Fruit fly (Drosophila melanogaster): ENCODE measurements around the gene bcn92.
A peak's percentile ranks its signal among the peaks of the same experiment; 100 is the strongest.

Gene bcn92

DNA sequence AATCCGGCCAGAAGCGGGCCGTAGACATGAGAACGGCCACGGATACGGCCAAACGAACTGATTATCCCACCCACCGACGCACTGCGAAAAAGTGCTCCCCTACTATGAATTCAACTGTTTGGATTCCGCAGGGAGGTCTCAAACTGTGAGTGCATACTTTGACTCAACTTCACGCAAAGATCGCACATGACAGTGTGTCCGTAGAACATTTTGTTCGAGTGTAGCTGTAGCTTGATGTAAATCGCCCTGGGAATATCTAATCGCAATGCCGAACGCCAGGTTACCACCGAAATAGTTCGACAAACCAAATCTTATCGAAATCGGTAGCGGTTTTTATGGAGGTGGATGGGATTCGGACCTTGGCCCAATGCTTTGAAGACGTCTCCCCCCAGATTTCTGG, 11.6 kb upstream of the bcn92 start (continued):
- no peak for TF ChIP-seq CG15601 (tag; optimal IDR thresholded peaks at IDR 0.05)
- TF ChIP-seq CG2120 (GFP tag; optimal IDR thresholded peaks at IDR 0.05) = peak; percentile 55
- peak; percentile 30; the same call in 1 of the 2 replicates for TF ChIP-seq CG14014 (GFP tag; IDR thresholded peaks at IDR 0.05)
- no peak for TF ChIP-seq pho (GFP tag; optimal IDR thresholded peaks at IDR 0.05)
- no peak for TF ChIP-seq CG1602 (GFP tag; optimal IDR thresholded peaks at IDR 0.05)
- no peak for TF ChIP-seq stwl (tag; optimal IDR thresholded peaks at IDR 0.05)
- peak; percentile 30 for TF ChIP-seq CG15514 (GFP tag; optimal IDR thresholded peaks at IDR 0.05)
- no peak for TF ChIP-seq fd3F (GFP tag; optimal IDR thresholded peaks at IDR 0.05)
- peak; percentile 15 for TF ChIP-seq CG13296 (GFP tag; optimal IDR thresholded peaks at IDR 0.05)
- TF ChIP-seq Lhr (GFP tag; optimal IDR thresholded peaks at IDR 0.05) = no peak
- peak; percentile 27; the same call in 1 of the 2 replicates for TF ChIP-seq lmd (GFP tag; IDR thresholded peaks at IDR 0.05)
- no peak for TF ChIP-seq eyg (GFP tag; optimal IDR thresholded peaks at IDR 0.05)
- TF ChIP-seq slbo (GFP tag; IDR thresholded peaks at IDR 0.05) = peak; percentile 52; the same call in 1 of the 2 replicates
- peak; percentile 68 for TF ChIP-seq mirr (GFP tag; optimal IDR thresholded peaks at IDR 0.05)
- TF ChIP-seq p53 (GFP tag; optimal IDR thresholded peaks at IDR 0.05) = no peak
- no peak for TF ChIP-seq CG10366 (GFP tag; IDR thresholded peaks at IDR 0.05)
- peak; percentile 20 for TF ChIP-seq CG13424 (tag; optimal IDR thresholded peaks at IDR 0.05)
- TF ChIP-seq Fer3 (tag; optimal IDR thresholded peaks at IDR 0.05) = peak; percentile 23
- TF ChIP-seq CG3847 (GFP tag; IDR thresholded peaks at IDR 0.05) = no peak
- TF ChIP-seq Deaf1 (tag; optimal IDR thresholded peaks at IDR 0.05) = peak; percentile 58
- peak; percentile 39 for TF ChIP-seq CG2678 (tag; optimal IDR thresholded peaks at IDR 0.05)
- peak; percentile 9 for TF ChIP-seq CG6813 (GFP tag; optimal IDR thresholded peaks at IDR 0.05)
- peak; percentile 23 for TF ChIP-seq BtbVII (GFP tag; optimal IDR thresholded peaks at IDR 0.05)
- TF ChIP-seq GATAe (GFP tag; conservative IDR thresholded peaks at IDR 0.05) = peak; percentile 82
- peak; percentile 66 for TF ChIP-seq CG12769 (tag; optimal IDR thresholded peaks at IDR 0.05)
- TF ChIP-seq sug (tag; optimal IDR thresholded peaks at IDR 0.05) = peak; percentile 82
- no peak for TF ChIP-seq Ptx1 (GFP tag; IDR thresholded peaks at IDR 0.05)
- TF ChIP-seq CG10209 (GFP tag; optimal IDR thresholded peaks at IDR 0.05) = no peak
- no peak for TF ChIP-seq CG12236 (GFP tag; optimal IDR thresholded peaks at IDR 0.05)
- no peak for TF ChIP-seq gfzf (GFP tag; optimal IDR thresholded peaks at IDR 0.05)
- TF ChIP-seq grn (GFP tag; optimal IDR thresholded peaks at IDR 0.05) = peak; percentile 85
- no peak for TF ChIP-seq gsb (GFP tag; IDR thresholded peaks at IDR 0.05)
- peak; percentile 52 for TF ChIP-seq Fer1 (GFP tag; optimal IDR thresholded peaks at IDR 0.05)
- no peak for TF ChIP-seq dpn (GFP tag; optimal IDR thresholded peaks at IDR 0.05)
- no peak for TF ChIP-seq CG30020 (tag; optimal IDR thresholded peaks at IDR 0.05)
- TF ChIP-seq CG9932 (GFP tag; IDR thresholded peaks at IDR 0.05) = peak; percentile 37; the same call in 1 of the 2 replicates
- no peak for TF ChIP-seq CG8290 (GFP tag; optimal IDR thresholded peaks at IDR 0.05)
- peak in 1 of 2 experiments; percentile 71 for TF ChIP-seq CG8290 (tag; optimal IDR thresholded peaks at IDR 0.05)
- TF ChIP-seq CG8944 (GFP tag; optimal IDR thresholded peaks at IDR 0.05) = no peak
- TF ChIP-seq CG32772 (GFP tag; IDR thresholded peaks at IDR 0.05) = no peak
- TF ChIP-seq Rfx (GFP tag; IDR thresholded peaks at IDR 0.05) = peak; percentile 68
- no peak for TF ChIP-seq CG7987 (GFP tag; optimal IDR thresholded peaks at IDR 0.05)
- no peak for TF ChIP-seq Jarid2 (GFP tag; optimal IDR thresholded peaks at IDR 0.05)
- no peak for TF ChIP-seq her (GFP tag; optimal IDR thresholded peaks at IDR 0.05)
- no peak for TF ChIP-seq CG8924 (tag; optimal IDR thresholded peaks at IDR 0.05)
- peak; percentile 55 for TF ChIP-seq cwo (GFP tag; optimal IDR thresholded peaks at IDR 0.05)

All from whole organism, embryonic.